Worm (Caenorhabditis elegans) whole organism, L3 larva: ENCODE measurements around the gene F39H12.1.

ENCODE experiments used
- R02D3.7 ChIP-seq: fragments of 150-350 bp; optimal IDR thresholded peaks from 2 replicates; lab custom pipeline; 2014; ENCODE audit warnings: missing biosample characterization, missing genetic modification characterization
- aly-2 ChIP-seq: fragments of 150-350 bp; optimal IDR thresholded peaks from 2 replicates; lab custom pipeline; 2014; ENCODE audit warnings: missing biosample characterization, missing genetic modification characterization
- ama-1 ChIP-seq: fragments of 150-350 bp; optimal IDR thresholded peaks from 2 replicates; lab custom pipeline; 2018
- ceh-16 ChIP-seq: sonication (generic microtip); optimal IDR thresholded peaks from 2 replicates; lab custom pipeline; 2017; ENCODE audit warnings: missing biosample characterization, missing genetic modification characterization
- ceh-28 ChIP-seq: fragments of 150-350 bp; optimal IDR thresholded peaks from 2 replicates; lab custom pipeline; 2014; ENCODE audit warnings: missing biosample characterization, missing genetic modification reagents, missing genetic modification characterization
- ceh-82 ChIP-seq: fragments of 150-350 bp; optimal IDR thresholded peaks from 2 replicates; lab custom pipeline; 2014; ENCODE audit warnings: missing biosample characterization, missing genetic modification characterization
- ceh-9 ChIP-seq: sonication (generic microtip); optimal IDR thresholded peaks from 2 replicates; lab custom pipeline; 2018; ENCODE audit warnings: missing biosample characterization, missing genetic modification characterization
- egl-27 ChIP-seq: sonication (generic microtip); optimal IDR thresholded peaks from 4 replicates; lab custom pipeline; 2017; ENCODE audit warnings: missing biosample characterization, missing genetic modification reagents, missing genetic modification characterization
- egl-5 ChIP-seq: fragments of 150-350 bp; optimal IDR thresholded peaks from 2 replicates; lab custom pipeline; 2017; ENCODE audit warnings: missing biosample characterization, missing genetic modification reagents, missing genetic modification characterization, inconsistent platforms
- elt-1 ChIP-seq: fragments of 150-350 bp; optimal IDR thresholded peaks from 2 replicates; lab custom pipeline; 2014; ENCODE audit warnings: missing biosample characterization, missing genetic modification characterization
- elt-2 ChIP-seq: sonication (generic microtip); optimal IDR thresholded peaks from 2 replicates; lab custom pipeline; 2016; ENCODE audit warnings: missing genetic modification reagents, mild to moderate bottlenecking, missing genetic modification characterization, missing compliant biosample characterization
- eor-1 ChIP-seq, 2 experiments: fragments of 150-350 bp; optimal IDR thresholded peaks; 2 replicates each; lab custom pipeline; 2014 to 2018; ENCODE audit warnings: missing biosample characterization in 2 of 2, missing genetic modification characterization in 2 of 2
- fkh-10 ChIP-seq: sonication (generic microtip); optimal IDR thresholded peaks from 2 replicates; lab custom pipeline; 2017; ENCODE audit warnings: missing biosample characterization, missing genetic modification reagents, missing genetic modification characterization
- fkh-2 ChIP-seq: fragments of 150-350 bp; optimal IDR thresholded peaks from 2 replicates; lab custom pipeline; 2014; ENCODE audit warnings: missing biosample characterization, missing genetic modification reagents, missing genetic modification characterization
- hmg-11 ChIP-seq: sonication (generic microtip); optimal IDR thresholded peaks from 2 replicates; lab custom pipeline; 2016; ENCODE audit warnings: missing genetic modification characterization, missing compliant biosample characterization
- jun-1 ChIP-seq: fragments of 150-350 bp; optimal IDR thresholded peaks from 2 replicates; lab custom pipeline; 2014; ENCODE audit warnings: missing biosample characterization, missing genetic modification reagents, missing genetic modification characterization
- lin-15B ChIP-seq: fragments of 150-350 bp; optimal IDR thresholded peaks from 2 replicates; lab custom pipeline; 2014; ENCODE audit warnings: missing biosample characterization, missing genetic modification characterization
- lin-39 ChIP-seq: fragments of 150-350 bp; optimal IDR thresholded peaks from 2 replicates; lab custom pipeline; 2018; ENCODE audit warnings: missing biosample characterization, missing genetic modification reagents, missing genetic modification characterization
- lsy-12 ChIP-seq: sonication (generic microtip); optimal IDR thresholded peaks from 2 replicates; lab custom pipeline; 2016; ENCODE audit warnings: mild to moderate bottlenecking, missing genetic modification characterization, missing compliant biosample characterization
- mml-1 ChIP-seq: fragments of 150-350 bp; sonication (generic microtip); optimal IDR thresholded peaks from 3 replicates; lab custom pipeline; 2014; ENCODE audit warnings: missing biosample characterization, missing genetic modification characterization
- nfya-1 ChIP-seq: sonication (generic microtip); optimal IDR thresholded peaks from 2 replicates; lab custom pipeline; 2017; ENCODE audit warnings: missing genetic modification characterization, mild to moderate bottlenecking, missing compliant biosample characterization, antibody characterized with exemption, moderate library complexity; ENCODE audit not compliant: insufficient read depth
- nhr-11 ChIP-seq: fragments of 150-350 bp; optimal IDR thresholded peaks from 2 replicates; lab custom pipeline; 2014; ENCODE audit warnings: missing biosample characterization, missing genetic modification characterization
- nhr-12 ChIP-seq: fragments of 150-350 bp; optimal IDR thresholded peaks from 2 replicates; lab custom pipeline; 2014; ENCODE audit warnings: missing biosample characterization, missing genetic modification characterization
- nhr-23 ChIP-seq: fragments of 150-350 bp; optimal IDR thresholded peaks from 2 replicates; lab custom pipeline; 2014; ENCODE audit warnings: missing biosample characterization, missing genetic modification reagents, missing genetic modification characterization
- nhr-25 ChIP-seq: sonication (generic microtip); optimal IDR thresholded peaks from 2 replicates; lab custom pipeline; 2017; ENCODE audit warnings: missing biosample characterization, missing genetic modification characterization
- nhr-28 ChIP-seq: fragments of 150-350 bp; optimal IDR thresholded peaks from 2 replicates; lab custom pipeline; 2014; ENCODE audit warnings: missing biosample characterization, missing genetic modification characterization
- nhr-43 ChIP-seq: sonication (generic microtip); optimal IDR thresholded peaks from 2 replicates; lab custom pipeline; 2016; ENCODE audit warnings: mild to moderate bottlenecking, missing genetic modification characterization, missing compliant biosample characterization; ENCODE audit not compliant: poor library complexity, severe bottlenecking
- nhr-67 ChIP-seq: fragments of 150-350 bp; optimal IDR thresholded peaks from 2 replicates; lab custom pipeline; 2014; ENCODE audit warnings: missing biosample characterization, missing genetic modification characterization
- nhr-77 ChIP-seq: fragments of 150-350 bp; optimal IDR thresholded peaks from 2 replicates; lab custom pipeline; 2014; ENCODE audit warnings: missing biosample characterization, missing genetic modification characterization
- pha-4 ChIP-seq: fragments of 150-350 bp; optimal IDR thresholded peaks from 2 replicates; lab custom pipeline; 2014; ENCODE audit warnings: missing biosample characterization, missing genetic modification reagents, missing genetic modification characterization
- sea-2 ChIP-seq: fragments of 150-350 bp; sonication (generic microtip); optimal IDR thresholded peaks from 4 replicates; lab custom pipeline; 2014; ENCODE audit warnings: missing biosample characterization, missing genetic modification reagents, missing genetic modification characterization
- tbx-2 ChIP-seq: sonication (generic microtip); optimal IDR thresholded peaks from 2 replicates; lab custom pipeline; 2016; ENCODE audit warnings: mild to moderate bottlenecking, missing genetic modification characterization, missing compliant biosample characterization
- unc-62 ChIP-seq: fragments of 150-350 bp; sonication (generic microtip); optimal IDR thresholded peaks from 4 replicates; lab custom pipeline; 2014; ENCODE audit warnings: missing biosample characterization, missing genetic modification reagents, missing genetic modification characterization
- zag-1 ChIP-seq: fragments of 150-350 bp; optimal IDR thresholded peaks from 2 replicates; lab custom pipeline; 2014; ENCODE audit warnings: missing biosample characterization, missing genetic modification characterization
- ztf-11 ChIP-seq: fragments of 150-350 bp; optimal IDR thresholded peaks from 2 replicates; lab custom pipeline; 2014; ENCODE audit warnings: missing biosample characterization, missing genetic modification characterization
- ztf-4 ChIP-seq: fragments of 150-350 bp; optimal IDR thresholded peaks from 2 replicates; lab custom pipeline; 2014; ENCODE audit warnings: missing biosample characterization, missing genetic modification characterization

F39H12.1 gene

DNA sequence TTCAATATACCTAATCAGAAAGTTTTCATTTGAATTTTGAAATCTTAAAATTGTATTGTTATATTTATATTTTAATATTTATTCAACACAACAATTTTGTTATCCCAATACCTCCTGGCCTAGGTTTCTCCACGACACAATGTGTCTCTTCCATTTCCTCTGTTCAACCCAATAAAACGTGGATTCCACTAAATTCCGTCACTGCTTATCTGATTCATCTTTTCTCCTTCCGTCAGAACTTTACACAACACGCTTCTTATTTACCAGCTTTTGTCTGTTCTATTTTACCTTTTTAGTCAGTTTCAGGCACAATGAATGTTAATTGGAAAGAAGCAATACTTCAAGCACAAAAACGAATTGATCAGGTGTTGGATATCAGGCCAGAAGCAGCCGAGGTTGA, at the start of gene F39H12.1:
F39H12.1 (plus strand) TSS at position 301 of the 400 bp plus-strand sequence.
- no peak for TF ChIP-seq hmg-11
- no peak for TF ChIP-seq fkh-10 (GFP tag; lab: Kevin White, UChicago)
- no peak for TF ChIP-seq nhr-67 (tag; lab: Kevin White, UChicago)
- no peak for TF ChIP-seq nfya-1 (tag; lab: Kevin White, UChicago)
- no peak for TF ChIP-seq lsy-12 (tag; lab: Kevin White, UChicago)
- no peak for TF ChIP-seq lin-15B (tag; lab: Kevin White, UChicago)
- no peak for TF ChIP-seq eor-1 (tag; optimal IDR thresholded peaks at IDR 0.05; lab: Kevin White, UChicago)
- TF ChIP-seq sea-2 = no peak
- TF ChIP-seq nhr-12 (tag; lab: Kevin White, UChicago) = no peak
- TF ChIP-seq ztf-4 (tag; lab: Kevin White, UChicago) = no peak
- TF ChIP-seq jun-1 (tag; lab: Kevin White, UChicago) = no peak
- no peak for TF ChIP-seq elt-2

DNA sequence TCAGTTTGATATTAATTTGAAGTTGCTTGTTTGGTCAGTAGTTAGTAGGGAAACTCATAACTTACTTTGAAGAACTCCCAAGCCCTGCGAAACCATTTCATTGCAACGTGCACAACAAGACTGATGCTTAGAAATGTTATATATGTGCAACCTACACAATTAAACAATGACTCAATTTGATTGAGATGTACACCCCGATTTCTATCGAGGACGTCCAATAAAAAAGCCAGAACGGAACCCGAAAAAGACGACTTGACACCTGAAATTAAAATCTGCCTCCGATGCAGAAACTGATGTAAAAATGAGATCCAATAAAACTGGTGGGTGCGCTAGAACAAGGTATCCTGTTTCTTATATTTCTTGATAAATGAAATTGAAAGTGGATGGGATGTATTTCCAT, 49.7 kb upstream of the F39H12.1 start, which contains the start of gene T04G9.6:
T04G9.6 (minus strand) TSS at position 101 of the 400 bp plus-strand sequence.
- TF ChIP-seq jun-1 (tag; lab: Kevin White, UChicago) (no peak), zag-1 (tag; lab: Kevin White, UChicago) (no peak), lin-39 (no peak), ceh-9 (no peak), nhr-23 (no peak), lin-15B (tag; lab: Kevin White, UChicago) (no peak), nhr-25 (tag; lab: Kevin White, UChicago) (no peak)
- TF ChIP-seq, all 47 proteins: peak for 0

DNA sequence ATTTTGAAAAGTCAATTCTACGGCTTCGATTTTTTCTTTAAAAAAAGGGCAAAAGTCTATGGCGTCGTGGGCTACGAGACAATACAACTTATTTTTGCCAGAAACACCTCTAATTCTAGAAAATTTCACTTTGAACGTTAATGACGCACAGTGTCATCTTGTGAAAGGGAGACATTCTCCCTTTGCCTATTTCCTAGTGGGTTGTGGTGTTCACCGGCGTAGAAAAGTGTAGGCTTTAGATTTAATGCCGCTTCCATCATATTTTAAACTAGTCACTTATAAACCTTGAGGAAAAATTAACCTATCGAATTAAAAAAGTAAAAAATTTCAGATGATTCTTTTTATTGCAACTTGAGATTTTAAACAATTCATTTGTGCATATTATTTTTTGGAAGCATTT, 49.2 kb upstream of the F39H12.1 start:
- peak; percentile 23 for TF ChIP-seq nhr-23
- no peak for TF ChIP-seq egl-5
- TF ChIP-seq lsy-12 (tag; lab: Kevin White, UChicago) = no peak
- no peak for TF ChIP-seq ceh-16 (tag; lab: Kevin White, UChicago)
- peak; percentile 43 for TF ChIP-seq ceh-28 (tag; lab: Kevin White, UChicago)
- no peak for TF ChIP-seq sea-2
- TF ChIP-seq lin-39 = no peak
- TF ChIP-seq ama-1 (lab: Kevin White, UChicago) = no peak
- TF ChIP-seq ztf-11 (tag; lab: Kevin White, UChicago) = no peak
- TF ChIP-seq zag-1 (tag; lab: Kevin White, UChicago) = no peak
- no peak for TF ChIP-seq nfya-1 (tag; lab: Kevin White, UChicago)
- no peak for TF ChIP-seq fkh-2 (tag; lab: Kevin White, UChicago)
- no peak for TF ChIP-seq elt-1 (tag; lab: Kevin White, UChicago)
- TF ChIP-seq tbx-2 (tag; lab: Kevin White, UChicago) = peak; percentile 19
- TF ChIP-seq egl-27 (tag; lab: Kevin White, UChicago) = no peak
- peak; percentile 17 for TF ChIP-seq nhr-43 (tag; lab: Kevin White, UChicago)
- TF ChIP-seq nhr-77 (tag; lab: Kevin White, UChicago) = peak; percentile 11
- no peak for TF ChIP-seq aly-2
- TF ChIP-seq fkh-10 (GFP tag; lab: Kevin White, UChicago) = no peak
- TF ChIP-seq nhr-28 (tag; lab: Kevin White, UChicago) = no peak
- TF ChIP-seq ceh-82 (tag; lab: Kevin White, UChicago) = no peak
- TF ChIP-seq nhr-11 (tag; lab: Kevin White, UChicago) = no peak
- no peak for TF ChIP-seq eor-1 (tag; optimal IDR thresholded peaks at IDR 0.05; lab: Kevin White, UChicago)
- no peak for TF ChIP-seq mml-1 (tag; lab: Kevin White, UChicago)
- no peak for TF ChIP-seq unc-62

DNA sequence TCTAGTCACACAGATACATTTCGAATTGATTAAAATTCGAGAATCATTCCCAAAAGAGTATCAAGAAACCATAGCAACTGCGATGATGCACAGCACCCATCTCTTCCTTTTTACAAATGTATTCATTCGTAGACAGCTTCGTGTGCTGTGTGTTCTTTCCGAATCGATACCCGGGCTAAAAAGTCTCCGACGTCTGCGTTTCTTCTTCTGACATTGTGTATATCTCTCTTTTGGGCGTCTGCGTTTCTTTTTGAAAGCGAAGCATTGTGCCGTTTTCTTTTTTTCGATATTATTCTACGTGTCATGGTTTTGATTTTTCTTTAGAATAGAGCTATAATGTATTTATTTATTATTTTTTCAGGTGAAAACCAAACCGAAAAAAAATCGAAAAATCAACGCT, 46.6 kb upstream of the F39H12.1 start, which contains the start of gene attf-5:
attf-5 (plus strand) TSS at position 362 of the 400 bp plus-strand sequence.
- TF ChIP-seq pha-4 (tag; lab: Kevin White, UChicago) (peak; percentile 53), unc-62 (no peak), ceh-28 (tag; lab: Kevin White, UChicago) (peak; percentile 78), hmg-11 (peak; percentile 42), nhr-23 (peak; percentile 22), R02D3.7 (tag; lab: Kevin White, UChicago) (no peak)
